Fruit fly (Drosophila melanogaster): ENCODE measurements around the gene Als2.

DNA sequence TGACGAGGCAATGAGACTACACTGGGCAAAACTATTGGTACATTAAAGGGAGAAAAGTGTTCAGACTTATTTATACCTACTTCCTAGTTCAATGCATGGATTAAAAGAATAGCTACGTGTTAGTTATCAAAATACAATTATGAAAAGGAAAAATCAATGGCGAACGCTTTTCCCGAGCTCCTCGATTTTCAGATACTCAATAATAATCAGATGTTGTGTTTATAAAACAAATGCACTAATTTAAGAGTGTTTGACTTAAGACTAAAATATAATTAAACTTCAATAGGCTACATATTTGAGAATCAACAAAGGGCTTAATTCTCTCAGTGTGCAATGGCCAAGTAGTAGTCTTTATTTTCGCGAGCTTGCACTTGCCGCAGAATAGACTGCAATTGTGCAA is 36.4 kb upstream of the Als2 start:
- TF ChIP-seq CG8478 (optimal IDR thresholded peaks at IDR 0.05), result no peak
- no peak for TF ChIP-seq CTCF (optimal IDR thresholded peaks at IDR 0.05)
